Worm (Caenorhabditis elegans): ENCODE data around the gene F37C4.4.

ce11 chrIV:3874417-3874816 lies 7.3 kb downstream of the F37C4.4 start:
- TF ChIP-seq zag-1 (tag; optimal IDR thresholded peaks at IDR 0.05), result no peak
- TF ChIP-seq jun-1 (tag; optimal IDR thresholded peaks at IDR 0.05), result no peak
- TF ChIP-seq nhr-76 (tag; optimal IDR thresholded peaks at IDR 0.05), result no peak
- peak in 1 of 2 experiments; percentile 36 for TF ChIP-seq lsy-2 (tag; optimal IDR thresholded peaks at IDR 0.05)
- no peak for TF ChIP-seq pqm-1 (tag; optimal IDR thresholded peaks at IDR 0.05)
- no peak for TF ChIP-seq nhr-10 (tag; optimal IDR thresholded peaks at IDR 0.05)
- no peak for TF ChIP-seq ztf-7 (tag; optimal IDR thresholded peaks at IDR 0.05)
- no peak for TF ChIP-seq daf-16 (GFP tag; optimal IDR thresholded peaks at IDR 0.05)
- TF ChIP-seq daf-16 (tag; optimal IDR thresholded peaks at IDR 0.05), result peak; percentile 1
- peak; percentile 14 for TF ChIP-seq nhr-11 (tag; optimal IDR thresholded peaks at IDR 0.05)
- TF ChIP-seq unc-39 (tag; optimal IDR thresholded peaks at IDR 0.05), result no peak
- no peak for TF ChIP-seq nhr-25 (tag; optimal IDR thresholded peaks at IDR 0.05; ENCODE audit: borderline replicate concordance, insufficient read depth)
- TF ChIP-seq fkh-10 (GFP tag; optimal IDR thresholded peaks at IDR 0.05), result no peak
- no peak for TF ChIP-seq daf-12 (tag; optimal IDR thresholded peaks at IDR 0.05)

Data from whole organism, L4 larva.